Fruit fly (Drosophila melanogaster) whole organism, embryonic: ENCODE results near the gene GNBP1.

ENCODE experiments used
- Asciz ChIP-seq: fragments of 200-800 bp; sonication (Bioruptor generic); optimal IDR thresholded peaks from 2 replicates; lab custom pipeline; 2017; ENCODE audit warnings: missing biosample characterization, mild to moderate bottlenecking, missing genetic modification characterization, missing genetic modification reagents
- B-H2 ChIP-seq: fragments of 200-800 bp; sonication (Bioruptor generic); optimal IDR thresholded peaks from 2 replicates; lab custom pipeline; 2018; ENCODE audit warnings: missing biosample characterization, mild to moderate bottlenecking, missing genetic modification characterization
- BEAF-32 ChIP-seq: fragments of 200-800 bp; sonication (Bioruptor generic); optimal IDR thresholded peaks from 3 replicates; lab custom pipeline; 2017; ENCODE audit warnings: missing biosample characterization, missing genetic modification characterization, mild to moderate bottlenecking, moderate library complexity, missing genetic modification reagents
- CG10209 ChIP-seq: fragments of 200-800 bp; sonication (Bioruptor generic); optimal IDR thresholded peaks from 3 replicates; lab custom pipeline; 2017; ENCODE audit warnings: missing biosample characterization, mild to moderate bottlenecking, missing genetic modification characterization, missing genetic modification reagents
- CG10321 ChIP-seq: fragments of 200-800 bp; sonication (Bioruptor generic); IDR thresholded peaks from 2 replicates; pipeline ENCODE4 v1.3.6; 2022; ENCODE audit warnings: missing biosample characterization, missing genetic modification characterization
- CG11456 ChIP-seq: fragments of 200-800 bp; sonication (Bioruptor generic); IDR thresholded peaks from 3 replicates; pipeline ENCODE4 v1.3.6; 2022; ENCODE audit warnings: missing biosample characterization, missing genetic modification characterization
- CG12236 ChIP-seq: fragments of 200-800 bp; sonication (Bioruptor generic); optimal IDR thresholded peaks from 2 replicates; lab custom pipeline; 2016; ENCODE audit warnings: missing biosample characterization, missing genetic modification characterization
- CG12744 ChIP-seq: fragments of 200-800 bp; sonication (Bioruptor generic); optimal IDR thresholded peaks from 2 replicates; lab custom pipeline; 2016; ENCODE audit warnings: missing biosample characterization, missing genetic modification characterization
- CG14050 ChIP-seq: fragments of 200-800 bp; sonication (Bioruptor generic); IDR thresholded peaks from 3 replicates; pipeline ENCODE4 v1.3.6; 2022; ENCODE audit warnings: missing biosample characterization, missing genetic modification characterization
- CG14441 ChIP-seq: fragments of 200-800 bp; sonication (Bioruptor generic); IDR thresholded peaks from 2 replicates; pipeline ENCODE4 v1.3.6; 2022; ENCODE audit warnings: missing biosample characterization, missing genetic modification characterization
- CG16863 ChIP-seq: fragments of 200-800 bp; sonication (Bioruptor generic); optimal IDR thresholded peaks from 3 replicates; lab custom pipeline; 2016; ENCODE audit warnings: missing biosample characterization, missing genetic modification characterization
- CG1832 ChIP-seq: fragments of 200-800 bp; sonication (Bioruptor generic); optimal IDR thresholded peaks from 2 replicates; lab custom pipeline; 2017; ENCODE audit warnings: missing biosample characterization, mild to moderate bottlenecking, missing genetic modification characterization, inconsistent platforms
- CG34224 ChIP-seq: fragments of 200-800 bp; sonication (Bioruptor generic); IDR thresholded peaks from 3 replicates; pipeline ENCODE4 v1.3.6; 2022; ENCODE audit warnings: missing biosample characterization, missing genetic modification characterization; ENCODE audit not compliant: partially characterized antibody
- CG34376 ChIP-seq: fragments of 200-800 bp; sonication (Bioruptor generic); optimal IDR thresholded peaks from 2 replicates; lab custom pipeline; 2018; ENCODE audit warnings: missing biosample characterization, mild to moderate bottlenecking, missing genetic modification characterization
- CG4854 ChIP-seq: fragments of 200-800 bp; sonication (Bioruptor generic); optimal IDR thresholded peaks from 2 replicates; lab custom pipeline; 2016; ENCODE audit warnings: missing biosample characterization, missing genetic modification characterization, inconsistent platforms
- CG7372 ChIP-seq: fragments of 200-800 bp; sonication (Bioruptor generic); IDR thresholded peaks from 2 replicates; pipeline ENCODE4 v1.3.6; 2022; ENCODE audit warnings: missing biosample characterization, missing genetic modification characterization
- CG7786 ChIP-seq: fragments of 200-800 bp; sonication (Bioruptor generic); optimal IDR thresholded peaks from 2 replicates; lab custom pipeline; 2016; ENCODE audit warnings: missing biosample characterization, missing genetic modification characterization
- CG7839 ChIP-seq: fragments of 200-800 bp; sonication (Bioruptor generic); optimal IDR thresholded peaks from 3 replicates; lab custom pipeline; 2018; ENCODE audit warnings: missing biosample characterization, mild to moderate bottlenecking, missing genetic modification characterization, moderate library complexity
- D19A ChIP-seq: fragments of 200-800 bp; optimal IDR thresholded peaks from 3 replicates; lab custom pipeline; 2019; ENCODE audit warnings: missing biosample characterization, mild to moderate bottlenecking, missing genetic modification characterization, moderate library complexity
- Dip3 ChIP-seq: fragments of 200-800 bp; sonication (Bioruptor generic); optimal IDR thresholded peaks from 3 replicates; lab custom pipeline; 2016; ENCODE audit warnings: missing biosample characterization, missing genetic modification characterization
- ERR ChIP-seq: fragments of 200-800 bp; sonication (Bioruptor generic); optimal IDR thresholded peaks from 2 replicates; lab custom pipeline; 2016; ENCODE audit warnings: missing biosample characterization, missing genetic modification characterization
- GATAe ChIP-seq: fragments of 200-800 bp; sonication (Bioruptor generic); conservative IDR thresholded peaks from 2 replicates; pipeline ENCODE4 v1.3.6; 2022; ENCODE audit warnings: missing biosample characterization, missing genetic modification characterization
- Kr ChIP-seq: fragments of 200-800 bp; sonication (Bioruptor generic); optimal IDR thresholded peaks from 2 replicates; lab custom pipeline; 2017; ENCODE audit warnings: missing biosample characterization, mild to moderate bottlenecking, missing genetic modification characterization
- Max ChIP-seq: fragments of 200-800 bp; sonication (Bioruptor generic); optimal IDR thresholded peaks from 2 replicates; lab custom pipeline; 2016; ENCODE audit warnings: missing biosample characterization, mild to moderate bottlenecking, missing genetic modification characterization
- NK7.1 ChIP-seq: fragments of 200-800 bp; sonication (Bioruptor generic); optimal IDR thresholded peaks from 3 replicates; lab custom pipeline; 2016; ENCODE audit warnings: missing biosample characterization, missing genetic modification characterization
- Nf-YC ChIP-seq: fragments of 200-800 bp; optimal IDR thresholded peaks from 3 replicates; lab custom pipeline; 2019; ENCODE audit warnings: missing biosample characterization, mild to moderate bottlenecking, missing genetic modification characterization, moderate library complexity
- Poxn ChIP-seq: fragments of 200-800 bp; sonication (Bioruptor generic); IDR thresholded peaks from 2 replicates; pipeline ENCODE4 v1.3.6; 2022; ENCODE audit warnings: missing biosample characterization, missing genetic modification characterization
- Trl ChIP-seq, 3 experiments: fragments of >200 bp in 2 of 3; fragments of 200-800 bp in 1 of 3; sonication (Bioruptor generic) in 1 of 3; optimal IDR thresholded peaks; 2 replicates in 1 of 3; 3 replicates in 2 of 3; lab custom pipeline; 2016 to 2017; ENCODE audit warnings: missing biosample characterization in 1 of 3, missing genetic modification characterization in 1 of 3
- Xrp1 ChIP-seq: fragments of 200-800 bp; sonication (Bioruptor generic); IDR thresholded peaks from 2 replicates; pipeline ENCODE4 v1.3.6; 2022; ENCODE audit warnings: missing biosample characterization, missing genetic modification characterization
- YL-1 ChIP-seq: fragments of 200-800 bp; sonication (Bioruptor generic); optimal IDR thresholded peaks from 3 replicates; lab custom pipeline; 2017; ENCODE audit warnings: missing biosample characterization, mild to moderate bottlenecking, missing genetic modification characterization
- ash1 ChIP-seq: fragments of 200-800 bp; sonication (Bioruptor generic); optimal IDR thresholded peaks from 2 replicates; lab custom pipeline; 2018; ENCODE audit warnings: missing biosample characterization, mild to moderate bottlenecking, missing genetic modification characterization
- bowl ChIP-seq: fragments of 200-800 bp; sonication (Bioruptor generic); IDR thresholded peaks from 2 replicates; pipeline ENCODE4 v1.3.6; 2022; ENCODE audit warnings: missing biosample characterization, missing genetic modification characterization
- chinmo ChIP-seq: fragments of 200-800 bp; sonication (Bioruptor generic); IDR thresholded peaks from 4 replicates; pipeline ENCODE4 v1.3.6; 2022; ENCODE audit warnings: missing biosample characterization, missing genetic modification characterization; ENCODE audit not compliant: partially characterized antibody
- crc ChIP-seq: fragments of 200-800 bp; sonication (Bioruptor generic); optimal IDR thresholded peaks from 2 replicates; lab custom pipeline; 2016; ENCODE audit warnings: missing biosample characterization, missing genetic modification characterization
- danr ChIP-seq: fragments of 200-800 bp; sonication (Bioruptor generic); IDR thresholded peaks from 2 replicates; pipeline ENCODE4 v1.3.6; 2022; ENCODE audit warnings: missing biosample characterization, missing genetic modification characterization
- eve ChIP-seq, 2 experiments: fragments of >200 bp; optimal IDR thresholded peaks; 2 replicates each; lab custom pipeline; 2017; ENCODE audit warnings: missing biosample characterization in 2 of 2, missing genetic modification characterization in 2 of 2
- fd96Cb ChIP-seq: fragments of 200-800 bp; sonication (Bioruptor generic); optimal IDR thresholded peaks from 2 replicates; lab custom pipeline; 2018; ENCODE audit warnings: missing biosample characterization, mild to moderate bottlenecking, missing genetic modification characterization, moderate library complexity
- gt ChIP-seq: fragments of 200-800 bp; sonication (Bioruptor generic); IDR thresholded peaks from 2 replicates; pipeline ENCODE4 v1.3.6; 2022; ENCODE audit warnings: missing biosample characterization, missing genetic modification characterization
- ham ChIP-seq: fragments of 200-800 bp; sonication (Bioruptor generic); IDR thresholded peaks from 2 replicates; pipeline ENCODE4 v1.3.6; 2022; ENCODE audit warnings: missing biosample characterization, missing genetic modification characterization
- hb ChIP-seq: fragments of 200-800 bp; sonication (Bioruptor generic); IDR thresholded peaks from 3 replicates; pipeline ENCODE4 v1.3.6; 2022; ENCODE audit warnings: missing biosample characterization, missing genetic modification characterization; ENCODE audit not compliant: partially characterized antibody
- mirr ChIP-seq: fragments of 200-800 bp; sonication (Bioruptor generic); optimal IDR thresholded peaks from 3 replicates; lab custom pipeline; 2018; ENCODE audit warnings: missing biosample characterization, mild to moderate bottlenecking, missing genetic modification characterization
- odd ChIP-seq: fragments of 200-800 bp; sonication (Bioruptor generic); optimal IDR thresholded peaks from 2 replicates; lab custom pipeline; 2017; ENCODE audit warnings: missing biosample characterization, mild to moderate bottlenecking, missing genetic modification characterization
- seq ChIP-seq: fragments of 200-800 bp; sonication (Bioruptor generic); IDR thresholded peaks from 2 replicates; pipeline ENCODE4 v1.3.6; 2022; ENCODE audit warnings: missing biosample characterization, missing genetic modification characterization
- slp2 ChIP-seq: fragments of 200-800 bp; sonication (Bioruptor generic); optimal IDR thresholded peaks from 2 replicates; lab custom pipeline; 2016; ENCODE audit warnings: missing biosample characterization, missing genetic modification characterization
- sna ChIP-seq: fragments of 200-800 bp; sonication (Bioruptor generic); IDR thresholded peaks from 2 replicates; pipeline ENCODE4 v1.3.6; 2022; ENCODE audit warnings: missing biosample characterization, missing genetic modification characterization; ENCODE audit not compliant: partially characterized antibody
- sug ChIP-seq: fragments of 200-800 bp; optimal IDR thresholded peaks from 2 replicates; lab custom pipeline; 2019; ENCODE audit warnings: missing biosample characterization, mild to moderate bottlenecking, missing genetic modification characterization, moderate library complexity
- toy ChIP-seq: fragments of 200-800 bp; sonication (Bioruptor generic); IDR thresholded peaks from 2 replicates; pipeline ENCODE4 v1.3.6; 2022; ENCODE audit warnings: missing biosample characterization, missing genetic modification characterization
- usp ChIP-seq: fragments of >200 bp; optimal IDR thresholded peaks from 2 replicates; lab custom pipeline; 2017; ENCODE audit warnings: missing biosample characterization, missing genetic modification characterization
- z ChIP-seq: fragments of 200-800 bp; sonication (Bioruptor generic); IDR thresholded peaks from 3 replicates; pipeline ENCODE4 v1.3.6; 2022; ENCODE audit warnings: missing biosample characterization, missing genetic modification characterization
- zen2 ChIP-seq: fragments of 200-800 bp; sonication (Bioruptor generic); IDR thresholded peaks from 3 replicates; pipeline ENCODE4 v1.3.6; 2022; ENCODE audit warnings: missing biosample characterization, missing genetic modification characterization; ENCODE audit not compliant: partially characterized antibody

GNBP1 gene

DNA sequence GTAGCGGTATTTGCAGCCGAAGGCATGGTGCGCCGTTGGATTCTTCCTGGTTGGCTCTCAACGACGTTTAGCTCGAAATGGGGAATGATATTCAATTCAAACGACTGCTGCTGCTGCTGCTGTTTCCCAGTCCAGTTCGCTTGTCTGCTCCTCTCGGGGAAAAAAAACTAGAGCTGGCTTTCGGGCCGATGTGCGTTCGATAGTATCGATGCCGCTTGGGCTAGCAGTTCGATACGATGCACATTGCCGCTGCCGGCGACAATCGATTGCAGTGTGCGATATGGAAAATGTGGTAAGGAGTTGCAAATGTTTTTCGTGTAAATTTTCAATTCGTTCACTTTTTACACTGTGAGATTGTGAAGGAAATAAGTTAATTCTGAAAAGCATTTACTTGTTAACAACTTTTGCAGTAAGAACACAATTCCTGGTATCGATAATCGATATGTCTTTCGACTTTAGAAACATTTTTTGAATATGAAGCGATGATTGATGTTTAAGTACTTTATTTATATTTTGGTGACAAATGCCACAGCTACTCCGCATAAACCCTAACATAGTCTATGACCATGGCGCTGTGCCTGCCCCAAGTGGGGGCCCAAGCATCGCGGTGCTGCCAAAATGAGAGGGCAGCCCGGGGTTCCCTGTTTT is 2.5 kb upstream of the GNBP1 start, which contains the start of gene Capr (continued):
- TF ChIP-seq CG34224 (peak; percentile 100), Xrp1 (GFP tag; lab: Robert Waterston, UW) (no peak), ham (no peak), hb (peak; percentile 100), usp (GFP tag; lab: Kevin White, UChicago) (no peak), seq (GFP tag; lab: Robert Waterston, UW) (no peak), CG12236 (no peak), danr (no peak), BEAF-32 (peak; percentile 99), gt (GFP tag; lab: Robert Waterston, UW) (no peak), CG1832 (GFP tag; lab: Kevin White, UChicago) (no peak), CG11456 (0 out of 3 replicates have a peak, but pooled peaks have one; percentile 25), Poxn (no peak), ash1 (GFP tag; lab: Kevin White, UChicago) (no peak), CG34376 (GFP tag; lab: Kevin White, UChicago) (peak; percentile 18), toy (GFP tag; lab: Robert Waterston, UW) (no peak), D19A (no peak), CG10321 (no peak), mirr (no peak), chinmo (GFP tag; lab: Robert Waterston, UW) (peak; percentile 100), odd (GFP tag; lab: Kevin White, UChicago) (no peak), CG7839 (tag; lab: Kevin White, UChicago) (peak; percentile 13), sug (tag; lab: Kevin White, UChicago) (peak; percentile 34), crc (GFP tag; lab: Kevin White, UChicago) (no peak), Nf-YC (tag; lab: Kevin White, UChicago) (peak; percentile 6), Trl (optimal IDR thresholded peaks at IDR 0.05; lab: Kevin White, UChicago) (no peak), Trl (GFP tag; optimal IDR thresholded peaks at IDR 0.05; lab: Kevin White, UChicago) (peak; percentile 39), CG4854 (GFP tag; lab: Kevin White, UChicago) (no peak), CG12744 (GFP tag; lab: Kevin White, UChicago) (no peak), Dip3 (GFP tag; lab: Kevin White, UChicago) (no peak), fd96Cb (tag; lab: Kevin White, UChicago) (no peak), slp2 (GFP tag; lab: Kevin White, UChicago) (no peak), Asciz (GFP tag; lab: Kevin White, UChicago) (no peak), CG7786 (GFP tag; lab: Kevin White, UChicago) (peak; percentile 29), CG7372 (GFP tag; lab: Robert Waterston, UW) (no peak), NK7.1 (no peak), CG10209 (GFP tag; lab: Kevin White, UChicago) (no peak), GATAe (GFP tag; lab: Robert Waterston, UW) (no peak), zen2 (GFP tag; lab: Robert Waterston, UW) (peak; percentile 99), ERR (GFP tag; lab: Kevin White, UChicago) (peak; percentile 32), CG14050 (no peak), YL-1 (GFP tag; lab: Kevin White, UChicago) (peak; percentile 16), CG16863 (GFP tag; lab: Kevin White, UChicago) (no peak), bowl (GFP tag; lab: Robert Waterston, UW) (no peak), B-H2 (no peak), Max (GFP tag; lab: Kevin White, UChicago) (no peak), eve (GFP tag; optimal IDR thresholded peaks at IDR 0.05; lab: Kevin White, UChicago) (no peak), Kr (GFP tag; lab: Kevin White, UChicago) (no peak), sna (GFP tag; lab: Robert Waterston, UW) (peak; percentile 100), z (GFP tag; lab: Robert Waterston, UW) (no peak), CG14441 (GFP tag; lab: Robert Waterston, UW) (no peak)
